Fruit fly (Drosophila melanogaster) whole organism, embryonic: Measurements from ENCODE around the gene CG43638.

Experiments used
- Asciz ChIP-seq: fragments of 200-800 bp; sonication (Bioruptor generic); optimal IDR thresholded peaks from 2 replicates; lab custom pipeline; 2017; ENCODE audit warnings: missing biosample characterization, mild to moderate bottlenecking, missing genetic modification characterization, missing genetic modification reagents
- CG1024 ChIP-seq: fragments of 200-800 bp; sonication (Bioruptor generic); IDR thresholded peaks from 2 replicates; pipeline ENCODE4 v1.3.6; 2022; ENCODE audit warnings: missing biosample characterization, missing genetic modification characterization
- CG10654 ChIP-seq: fragments of 200-800 bp; sonication (Bioruptor generic); optimal IDR thresholded peaks from 2 replicates; lab custom pipeline; 2016; ENCODE audit warnings: missing biosample characterization, missing genetic modification characterization
- CG12942 ChIP-seq: fragments of 200-800 bp; sonication (Bioruptor generic); optimal IDR thresholded peaks from 3 replicates; lab custom pipeline; 2016; ENCODE audit warnings: missing biosample characterization, missing genetic modification characterization
- CG13894 ChIP-seq: fragments of 200-800 bp; sonication (Bioruptor generic); optimal IDR thresholded peaks from 3 replicates; lab custom pipeline; 2018; ENCODE audit warnings: missing biosample characterization, mild to moderate bottlenecking, missing genetic modification characterization, moderate library complexity
- CG14014 ChIP-seq: fragments of 200-800 bp; sonication (Bioruptor generic); IDR thresholded peaks from 2 replicates; pipeline ENCODE4 v1.3.6; 2022; ENCODE audit warnings: missing biosample characterization, missing genetic modification characterization
- CG14860 ChIP-seq: fragments of 200-800 bp; sonication (Bioruptor generic); IDR thresholded peaks from 3 replicates; pipeline ENCODE4 v1.3.6; 2022; ENCODE audit warnings: missing biosample characterization, missing genetic modification characterization; ENCODE audit not compliant: partially characterized antibody
- CG15479 ChIP-seq: fragments of 200-800 bp; sonication (Bioruptor generic); optimal IDR thresholded peaks from 3 replicates; lab custom pipeline; 2019; ENCODE audit warnings: missing biosample characterization, mild to moderate bottlenecking, missing genetic modification characterization, moderate library complexity
- CG17802 ChIP-seq: fragments of 200-800 bp; sonication (Bioruptor generic); optimal IDR thresholded peaks from 2 replicates; lab custom pipeline; 2018; ENCODE audit warnings: missing biosample characterization, mild to moderate bottlenecking, missing genetic modification characterization, moderate library complexity
- CG1792 ChIP-seq: fragments of 200-800 bp; sonication (Bioruptor generic); optimal IDR thresholded peaks from 2 replicates; lab custom pipeline; 2016; ENCODE audit warnings: missing biosample characterization, missing genetic modification characterization
- CG2199 ChIP-seq: fragments of 200-800 bp; sonication (Bioruptor generic); IDR thresholded peaks from 3 replicates; pipeline ENCODE4 v1.3.6; 2022; ENCODE audit warnings: missing biosample characterization, missing genetic modification characterization
- CG30020 ChIP-seq: fragments of 200-800 bp; optimal IDR thresholded peaks from 2 replicates; lab custom pipeline; 2019; ENCODE audit warnings: missing biosample characterization, mild to moderate bottlenecking, missing genetic modification characterization, moderate library complexity
- CG30403 ChIP-seq: fragments of 200-800 bp; sonication (Bioruptor generic); optimal IDR thresholded peaks from 3 replicates; lab custom pipeline; 2016; ENCODE audit warnings: missing biosample characterization, missing genetic modification characterization
- CG31224 ChIP-seq: fragments of 200-800 bp; sonication (Bioruptor generic); IDR thresholded peaks from 2 replicates; pipeline ENCODE4 v1.3.6; 2022; ENCODE audit warnings: missing biosample characterization, missing genetic modification characterization
- CG3838 ChIP-seq: fragments of 200-800 bp; sonication (Bioruptor generic); optimal IDR thresholded peaks from 3 replicates; lab custom pipeline; 2016; ENCODE audit warnings: missing biosample characterization, missing genetic modification characterization
- CG4328 ChIP-seq: fragments of 200-800 bp; sonication (Bioruptor generic); optimal IDR thresholded peaks from 3 replicates; lab custom pipeline; 2017; ENCODE audit warnings: missing biosample characterization, missing genetic modification reagents, missing genetic modification characterization
- CG4730 ChIP-seq: fragments of 200-800 bp; sonication (Bioruptor generic); IDR thresholded peaks from 2 replicates; pipeline ENCODE4 v1.3.6; 2022; ENCODE audit warnings: missing biosample characterization, missing genetic modification characterization
- CG6654 ChIP-seq: fragments of 200-800 bp; sonication (Bioruptor generic); optimal IDR thresholded peaks from 2 replicates; lab custom pipeline; 2017; ENCODE audit warnings: missing biosample characterization, mild to moderate bottlenecking, missing genetic modification characterization
- CG7839 ChIP-seq: fragments of 200-800 bp; sonication (Bioruptor generic); optimal IDR thresholded peaks from 3 replicates; lab custom pipeline; 2018; ENCODE audit warnings: missing biosample characterization, mild to moderate bottlenecking, missing genetic modification characterization, moderate library complexity
- D ChIP-seq, 2 experiments: fragments of 200-800 bp in 1 of 2; fragments of >200 bp in 1 of 2; sonication (Bioruptor generic) in 1 of 2; optimal IDR thresholded peaks; 2 replicates in 1 of 2; 3 replicates in 1 of 2; lab custom pipeline; 2017; ENCODE audit warnings: mild to moderate bottlenecking in 1 of 2, missing biosample characterization in 1 of 2, missing genetic modification characterization in 1 of 2, missing genetic modification reagents in 1 of 2
- Fer2 ChIP-seq: fragments of 200-800 bp; sonication (Bioruptor generic); optimal IDR thresholded peaks from 2 replicates; lab custom pipeline; 2018; ENCODE audit warnings: missing biosample characterization, mild to moderate bottlenecking, missing genetic modification characterization, moderate library complexity
- Hand ChIP-seq: fragments of 200-800 bp; sonication (Bioruptor generic); optimal IDR thresholded peaks from 2 replicates; lab custom pipeline; 2017; ENCODE audit warnings: mild to moderate bottlenecking, missing biosample characterization, missing genetic modification reagents, missing genetic modification characterization
- MBD-R2 ChIP-seq: fragments of 200-800 bp; sonication (Bioruptor generic); IDR thresholded peaks from 2 replicates; pipeline ENCODE4 v1.3.6; 2022; ENCODE audit warnings: missing biosample characterization, missing genetic modification characterization
- MTF-1 ChIP-seq: fragments of 200-800 bp; sonication (Bioruptor generic); optimal IDR thresholded peaks from 2 replicates; lab custom pipeline; 2018; ENCODE audit warnings: missing biosample characterization, mild to moderate bottlenecking, missing genetic modification characterization, borderline replicate concordance
- Med ChIP-seq: fragments of 200-800 bp; sonication (Bioruptor generic); peaks from one replicate; lab custom pipeline; 2016; ENCODE audit warnings: missing biosample characterization, missing genetic modification characterization, mild to moderate bottlenecking, inconsistent platforms, moderate library complexity
- NFAT ChIP-seq: fragments of 200-800 bp; sonication (Bioruptor generic); IDR thresholded peaks from 2 replicates; pipeline ENCODE4 v1.3.6; 2022; ENCODE audit warnings: missing biosample characterization, missing genetic modification characterization
- Neu2 ChIP-seq: fragments of 200-800 bp; sonication (Bioruptor generic); optimal IDR thresholded peaks from 3 replicates; lab custom pipeline; 2016; ENCODE audit warnings: missing biosample characterization, missing genetic modification characterization, borderline replicate concordance
- PHDP ChIP-seq: fragments of 200-800 bp; sonication (Bioruptor generic); optimal IDR thresholded peaks from 3 replicates; lab custom pipeline; 2018; ENCODE audit warnings: missing biosample characterization, mild to moderate bottlenecking, missing genetic modification characterization, moderate library complexity
- ato ChIP-seq: fragments of 200-800 bp; sonication (Bioruptor generic); IDR thresholded peaks from 2 replicates; pipeline ENCODE4 v1.3.6; 2022; ENCODE audit warnings: missing biosample characterization, missing genetic modification characterization; ENCODE audit not compliant: partially characterized antibody
- danr ChIP-seq: fragments of 200-800 bp; sonication (Bioruptor generic); IDR thresholded peaks from 2 replicates; pipeline ENCODE4 v1.3.6; 2022; ENCODE audit warnings: missing biosample characterization, missing genetic modification characterization
- dmrt11E ChIP-seq: fragments of 200-800 bp; sonication (Bioruptor generic); optimal IDR thresholded peaks from 3 replicates; lab custom pipeline; 2018; ENCODE audit warnings: missing biosample characterization, mild to moderate bottlenecking, missing genetic modification characterization, moderate library complexity
- gsb-n ChIP-seq: fragments of 200-800 bp; sonication (Bioruptor generic); optimal IDR thresholded peaks from 3 replicates; lab custom pipeline; 2018; ENCODE audit warnings: missing biosample characterization, mild to moderate bottlenecking, missing genetic modification characterization
- her ChIP-seq: fragments of 200-800 bp; sonication (Bioruptor generic); optimal IDR thresholded peaks from 2 replicates; lab custom pipeline; 2016; ENCODE audit warnings: missing biosample characterization, missing genetic modification characterization
- ind ChIP-seq: fragments of 200-800 bp; sonication (Bioruptor generic); optimal IDR thresholded peaks from 3 replicates; lab custom pipeline; 2016; ENCODE audit warnings: missing biosample characterization, missing genetic modification characterization
- kni ChIP-seq: fragments of 200-800 bp; sonication (Bioruptor generic); optimal IDR thresholded peaks from 3 replicates; lab custom pipeline; 2017; ENCODE audit warnings: mild to moderate bottlenecking, missing biosample characterization, missing genetic modification reagents, missing genetic modification characterization
- lmd ChIP-seq: fragments of 200-800 bp; sonication (Bioruptor generic); IDR thresholded peaks from 2 replicates; pipeline ENCODE4 v1.3.6; 2022; ENCODE audit warnings: missing biosample characterization, missing genetic modification characterization
- lola ChIP-seq, 3 experiments: fragments of >200 bp in 2 of 3; fragments of 200-800 bp in 1 of 3; sonication (Bioruptor generic) in 1 of 3; optimal IDR thresholded peaks; 2 replicates each; lab custom pipeline; 2017 to 2019; ENCODE audit warnings: missing biosample characterization in 3 of 3, missing genetic modification characterization in 3 of 3, mild to moderate bottlenecking in 1 of 3, moderate library complexity in 1 of 3
- nerfin-2 ChIP-seq: fragments of 200-800 bp; sonication (Bioruptor generic); IDR thresholded peaks from 2 replicates; pipeline ENCODE4 v1.3.6; 2022; ENCODE audit warnings: missing biosample characterization, missing genetic modification characterization; ENCODE audit not compliant: partially characterized antibody
- otp ChIP-seq: fragments of 200-800 bp; sonication (Bioruptor generic); IDR thresholded peaks from 3 replicates; pipeline ENCODE4, ENCODE4 v1.3.6; 2022; ENCODE audit warnings: missing biosample characterization, missing genetic modification characterization
- pnt ChIP-seq: fragments of 200-800 bp; sonication (Bioruptor generic); optimal IDR thresholded peaks from 3 replicates; lab custom pipeline; 2016; ENCODE audit warnings: missing biosample characterization, missing genetic modification characterization
- sens ChIP-seq: fragments of 200-800 bp; sonication (Bioruptor generic); peaks from one replicate; lab custom pipeline; 2016; ENCODE audit warnings: missing biosample characterization, missing genetic modification characterization
- seq ChIP-seq: fragments of 200-800 bp; sonication (Bioruptor generic); IDR thresholded peaks from 2 replicates; pipeline ENCODE4 v1.3.6; 2022; ENCODE audit warnings: missing biosample characterization, missing genetic modification characterization
- sna ChIP-seq: fragments of 200-800 bp; sonication (Bioruptor generic); IDR thresholded peaks from 2 replicates; pipeline ENCODE4 v1.3.6; 2022; ENCODE audit warnings: missing biosample characterization, missing genetic modification characterization; ENCODE audit not compliant: partially characterized antibody
- tll ChIP-seq, 2 experiments: fragments of 200-800 bp in 1 of 2; fragments of >200 bp in 1 of 2; sonication (Bioruptor generic) in 1 of 2; optimal IDR thresholded peaks; 2 replicates each; lab custom pipeline; 2017 to 2019; ENCODE audit warnings: missing biosample characterization in 2 of 2, missing genetic modification characterization in 2 of 2, mild to moderate bottlenecking in 1 of 2, moderate library complexity in 1 of 2
- twi ChIP-seq: fragments of 200-800 bp; optimal IDR thresholded peaks from 2 replicates; lab custom pipeline; 2019; ENCODE audit warnings: missing biosample characterization, mild to moderate bottlenecking, missing genetic modification characterization, moderate library complexity
- vvl ChIP-seq: fragments of 200-800 bp; sonication (Bioruptor generic); IDR thresholded peaks from 2 replicates; pipeline ENCODE4 v1.3.6; 2022; ENCODE audit warnings: missing biosample characterization, missing genetic modification characterization
- zen ChIP-seq: fragments of 200-800 bp; sonication (Bioruptor generic); optimal IDR thresholded peaks from 3 replicates; lab custom pipeline; 2018; ENCODE audit warnings: missing biosample characterization, mild to moderate bottlenecking, missing genetic modification characterization, moderate library complexity

CG43638 gene

DNA sequence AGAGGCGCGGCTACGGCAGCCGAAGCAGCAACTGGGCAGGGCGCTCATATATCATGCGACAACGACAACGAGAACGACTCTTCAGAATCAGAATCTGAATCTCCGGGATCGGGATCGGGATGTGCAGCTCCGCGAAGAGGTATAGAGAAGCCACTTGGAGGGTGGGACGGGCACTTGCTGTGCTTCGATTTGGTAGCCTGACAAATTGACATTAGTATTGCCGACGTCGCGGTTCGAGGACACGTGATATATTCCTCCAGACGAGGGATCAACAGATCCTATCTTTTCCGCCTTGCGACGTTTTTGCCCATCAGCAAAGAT is 38.1 kb downstream of the CG43638 start (continued):
- TF ChIP-seq lmd (GFP tag; lab: Robert Waterston, UW) (no peak), Fer2 (no peak), MBD-R2 (GFP tag; lab: Robert Waterston, UW) (0 out of 2 replicates have a peak, but pooled peaks have one; percentile 5), nerfin-2 (GFP tag; lab: Robert Waterston, UW) (no peak), danr (GFP tag; lab: Robert Waterston, UW) (no peak), NFAT (GFP tag; lab: Robert Waterston, UW) (0 out of 2 replicates have a peak, but pooled peaks have one; percentile 34), MTF-1 (GFP tag; lab: Kevin White, UChicago) (no peak), CG31224 (peak; percentile 24; the same call in 1 of the 2 replicates), Med (GFP tag; lab: Kevin White, UChicago) (peak; percentile 85), otp (0 out of 3 replicates have a peak, but pooled peaks have one; percentile 27)

DNA sequence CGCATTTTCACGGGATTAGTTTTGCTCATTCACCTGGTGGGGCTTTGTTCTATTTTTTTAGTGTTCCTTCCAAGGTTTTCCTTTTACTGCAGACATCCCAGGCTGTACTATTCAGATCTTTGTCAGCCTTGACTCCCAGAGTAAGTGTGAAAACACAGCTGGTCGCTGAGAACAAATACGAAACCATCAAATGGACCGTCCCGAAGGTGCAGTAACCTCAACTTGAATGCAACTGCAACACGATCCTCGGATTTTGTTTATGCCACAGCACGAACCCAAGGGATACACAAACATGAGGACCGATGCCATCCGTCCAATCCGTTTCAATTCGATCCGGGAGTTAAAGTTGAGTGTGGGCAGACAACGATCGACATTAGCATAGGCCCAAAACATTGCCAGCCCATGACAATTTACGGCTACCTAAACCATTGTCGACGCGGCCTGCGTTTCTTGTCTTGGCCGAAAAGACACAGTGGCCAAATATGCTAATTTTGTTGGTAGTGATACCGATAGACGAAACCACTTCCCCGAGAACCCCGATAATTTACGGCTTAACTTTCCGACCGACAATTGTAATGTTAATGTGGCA is 38.8 kb downstream of the CG43638 start:
- TF ChIP-seq CG6654 (GFP tag; lab: Kevin White, UChicago), result no peak
- TF ChIP-seq sna, result no peak
- TF ChIP-seq kni (GFP tag; lab: Kevin White, UChicago), result peak; percentile 33
- no peak for TF ChIP-seq CG3838 (GFP tag; lab: Kevin White, UChicago)
- TF ChIP-seq CG12942 (GFP tag; lab: Kevin White, UChicago), result no peak
- 0 out of 3 replicates have a peak, but pooled peaks have one; percentile 17 for TF ChIP-seq CG2199 (GFP tag; lab: Robert Waterston, UW)
- peak in 1 of 2 experiments; percentile 96 for TF ChIP-seq tll (GFP tag; optimal IDR thresholded peaks at IDR 0.05; lab: Kevin White, UChicago)
- TF ChIP-seq twi, result peak; percentile 34
- peak; percentile 66 for TF ChIP-seq CG15479 (GFP tag; lab: Kevin White, UChicago)
- TF ChIP-seq Hand (GFP tag; lab: Kevin White, UChicago), result no peak
- no peak for TF ChIP-seq CG17802 (tag; lab: Kevin White, UChicago)
- TF ChIP-seq dmrt11E (tag; lab: Kevin White, UChicago), result peak; percentile 2
- TF ChIP-seq D (optimal IDR thresholded peaks at IDR 0.05; lab: Kevin White, UChicago), result peak; percentile 70
- TF ChIP-seq D (GFP tag; optimal IDR thresholded peaks at IDR 0.05; lab: Kevin White, UChicago), result no peak
- peak; percentile 16 for TF ChIP-seq gsb-n (tag; lab: Kevin White, UChicago)
- TF ChIP-seq CG13894 (tag; lab: Kevin White, UChicago), result peak; percentile 31
- TF ChIP-seq lola (GFP tag; optimal IDR thresholded peaks at IDR 0.05; lab: Kevin White, UChicago), result no peak
- peak; percentile 27 for TF ChIP-seq zen
- peak; percentile 54; the same call in 1 of the 2 replicates for TF ChIP-seq vvl (GFP tag; lab: Robert Waterston, UW)
- no peak for TF ChIP-seq ato

DNA sequence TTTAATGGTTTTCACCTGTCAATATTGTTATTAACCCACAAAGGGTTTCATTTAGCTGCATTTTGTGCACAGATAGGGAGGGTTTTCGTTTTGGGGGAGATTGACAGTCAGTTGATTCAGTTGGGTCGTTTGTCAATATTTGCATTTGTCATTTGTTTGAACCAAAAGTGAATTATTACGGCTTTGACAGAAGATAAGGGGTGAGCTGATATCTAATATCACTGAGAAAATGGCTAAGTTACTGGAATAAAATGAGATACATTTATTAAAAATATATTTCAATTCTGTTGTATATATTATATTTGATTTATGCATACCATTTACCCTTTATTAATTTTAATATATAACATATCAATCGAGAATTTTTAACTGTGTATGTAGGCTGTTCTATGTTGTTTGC is 39.5 kb downstream of the CG43638 start:
- no peak for TF ChIP-seq ind (GFP tag; lab: Kevin White, UChicago)
- TF ChIP-seq CG4730 (GFP tag; lab: Robert Waterston, UW), result no peak
- 0 out of 2 replicates have a peak, but pooled peaks have one; percentile 28 for TF ChIP-seq seq (GFP tag; lab: Robert Waterston, UW)
- TF ChIP-seq Neu2 (GFP tag; lab: Kevin White, UChicago), result no peak
- peak; percentile 85 for TF ChIP-seq Asciz
- peak; percentile 57 for TF ChIP-seq CG4328 (GFP tag; lab: Kevin White, UChicago)
- TF ChIP-seq sens (GFP tag; lab: Kevin White, UChicago), result peak; percentile 81
- TF ChIP-seq CG30020 (tag; lab: Kevin White, UChicago), result no peak
- no peak for TF ChIP-seq her (GFP tag; lab: Kevin White, UChicago)
- TF ChIP-seq CG14860 (GFP tag; lab: Robert Waterston, UW), result no peak
- TF ChIP-seq CG1024, result no peak
- TF ChIP-seq CG1792, result no peak
- no peak for TF ChIP-seq CG30403
- peak; percentile 48 for TF ChIP-seq CG10654 (GFP tag; lab: Kevin White, UChicago)
- no peak for TF ChIP-seq pnt (GFP tag; lab: Kevin White, UChicago)
- no peak; the same call in 1 of the 2 replicates for TF ChIP-seq CG14014 (GFP tag; lab: Robert Waterston, UW)
- TF ChIP-seq CG7839 (tag; lab: Kevin White, UChicago), result peak; percentile 39
- TF ChIP-seq PHDP, result peak; percentile 63
